Fruit fly (Drosophila melanogaster): ENCODE results near the gene CG31301.

The CG31301 gene

DNA sequence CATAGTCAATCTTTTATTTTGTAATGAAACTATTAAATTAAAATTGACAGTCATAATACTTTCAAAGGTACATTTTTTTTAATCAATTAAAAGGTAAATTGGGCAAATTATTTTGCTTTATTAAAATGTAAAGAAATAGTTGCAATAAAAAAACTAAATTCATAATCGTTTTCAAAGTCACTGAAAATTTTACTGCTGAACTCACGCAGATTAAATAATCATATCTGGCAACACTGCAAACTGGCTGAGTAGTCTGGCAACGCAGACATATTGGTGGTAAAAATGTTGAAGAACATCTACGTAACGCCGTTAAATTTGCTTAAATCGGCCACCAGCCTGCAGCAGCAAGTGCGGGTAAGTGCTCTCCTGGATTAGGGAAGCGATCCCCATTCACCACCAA is 15.5 kb upstream of the CG31301 start, which contains the start of gene mRpL9 (continued):
- TF ChIP-seq D19A (tag; optimal IDR thresholded peaks at IDR 0.05) = no peak
- no peak for TF ChIP-seq Dfd (GFP tag; optimal IDR thresholded peaks at IDR 0.05)
- TF ChIP-seq Meics (GFP tag; optimal IDR thresholded peaks at IDR 0.05) = peak; percentile 6
- TF ChIP-seq CG3163 (GFP tag; optimal IDR thresholded peaks at IDR 0.05) = no peak
- no peak for TF ChIP-seq CG14050 (GFP tag; IDR thresholded peaks at IDR 0.05)
- TF ChIP-seq CG1024 (GFP tag; IDR thresholded peaks at IDR 0.05) = no peak
- no peak for TF ChIP-seq CG6765 (GFP tag; optimal IDR thresholded peaks at IDR 0.05)
- TF ChIP-seq vnd (GFP tag; IDR thresholded peaks at IDR 0.05; ENCODE audit: partially characterized antibody) = no peak
- TF ChIP-seq onecut (GFP tag; IDR thresholded peaks at IDR 0.05) = no peak
- TF ChIP-seq scrt (GFP tag; optimal IDR thresholded peaks at IDR 0.05) = no peak
- TF ChIP-seq Mad (GFP tag; optimal IDR thresholded peaks at IDR 0.05) = peak; percentile 22
- peak; percentile 31 for TF ChIP-seq CG30020 (tag; optimal IDR thresholded peaks at IDR 0.05)
- no peak for TF ChIP-seq crol (GFP tag; IDR thresholded peaks at IDR 0.05)
- TF ChIP-seq HmgD (GFP tag; optimal IDR thresholded peaks at IDR 0.05) = peak; percentile 17
- TF ChIP-seq Usf (GFP tag; optimal IDR thresholded peaks at IDR 0.05) = no peak
- TF ChIP-seq zfh2 (GFP tag; optimal IDR thresholded peaks at IDR 0.05) = peak; percentile 56
- no peak for TF ChIP-seq CG9797 (GFP tag; optimal IDR thresholded peaks at IDR 0.05)
- no peak for TF ChIP-seq CG2129 (GFP tag; IDR thresholded peaks at IDR 0.05; ENCODE audit: partially characterized antibody)
- no peak for TF ChIP-seq E2f1 (GFP tag; IDR thresholded peaks at IDR 0.05)
- TF ChIP-seq gsb (GFP tag; IDR thresholded peaks at IDR 0.05) = no peak
- no peak for TF ChIP-seq CG11723 (GFP tag; optimal IDR thresholded peaks at IDR 0.05)
- TF ChIP-seq Hand (GFP tag; optimal IDR thresholded peaks at IDR 0.05) = no peak
- no peak for TF ChIP-seq Camta (GFP tag; optimal IDR thresholded peaks at IDR 0.05)
- TF ChIP-seq crp (GFP tag; optimal IDR thresholded peaks at IDR 0.05) = no peak
- TF ChIP-seq pita (GFP tag; optimal IDR thresholded peaks at IDR 0.05) = no peak
- TF ChIP-seq repo (GFP tag; optimal IDR thresholded peaks at IDR 0.05) = no peak
- peak; percentile 64 for TF ChIP-seq CG14710 (tag; optimal IDR thresholded peaks at IDR 0.05)
- TF ChIP-seq CG6254 (GFP tag; optimal IDR thresholded peaks at IDR 0.05) = no peak
- no peak for TF ChIP-seq oc (tag; optimal IDR thresholded peaks at IDR 0.05)
- TF ChIP-seq CG10147 (GFP tag; optimal IDR thresholded peaks at IDR 0.05) = no peak
- no peak for TF ChIP-seq CG18764 (GFP tag; optimal IDR thresholded peaks at IDR 0.05)
- no peak for TF ChIP-seq CG10543 (GFP tag; optimal IDR thresholded peaks at IDR 0.05)
- TF ChIP-seq BtbVII (GFP tag; optimal IDR thresholded peaks at IDR 0.05) = no peak
- no peak for TF ChIP-seq schlank (tag; optimal IDR thresholded peaks at IDR 0.05)
- no peak for TF ChIP-seq exex (tag; optimal IDR thresholded peaks at IDR 0.05)
- no peak for TF ChIP-seq Bdp1 (GFP tag; optimal IDR thresholded peaks at IDR 0.05)
- TF ChIP-seq CTCF (GFP tag; optimal IDR thresholded peaks at IDR 0.05) = peak; percentile 26
- TF ChIP-seq CG7786 (GFP tag; optimal IDR thresholded peaks at IDR 0.05) = no peak
- TF ChIP-seq CG34224 (GFP tag; IDR thresholded peaks at IDR 0.05; ENCODE audit: partially characterized antibody) = no peak
- TF ChIP-seq CG7928 (GFP tag; optimal IDR thresholded peaks at IDR 0.05) = no peak
- TF ChIP-seq CG10209 (GFP tag; optimal IDR thresholded peaks at IDR 0.05) = no peak
- no peak for TF ChIP-seq Doc2 (GFP tag; IDR thresholded peaks at IDR 0.05)
- TF ChIP-seq klu (GFP tag; IDR thresholded peaks at IDR 0.05) = no peak
- TF ChIP-seq CG6791 (GFP tag; IDR thresholded peaks at IDR 0.05; ENCODE audit: partially characterized antibody) = no peak
- peak; percentile 20 for TF ChIP-seq Fer1 (GFP tag; optimal IDR thresholded peaks at IDR 0.05)
- TF ChIP-seq CG2199 (GFP tag; IDR thresholded peaks at IDR 0.05) = no peak
- no peak for TF ChIP-seq Bgb (GFP tag; IDR thresholded peaks at IDR 0.05; ENCODE audit: partially characterized antibody)
- peak; percentile 14 for TF ChIP-seq CG10979 (tag; optimal IDR thresholded peaks at IDR 0.05)
- TF ChIP-seq eve (GFP tag; optimal IDR thresholded peaks at IDR 0.05) = no peak
- TF ChIP-seq CG9817 (tag; optimal IDR thresholded peaks at IDR 0.05) = peak; percentile 33
- no peak for TF ChIP-seq CG11504 (tag; optimal IDR thresholded peaks at IDR 0.05)
